Worm (Caenorhabditis elegans) whole organism, midembryonic: ENCODE data around the gene str-207.

Experiments used
- klf-2 ChIP-seq: fragments of 200-800 bp; sonication (Bioruptor generic); conservative IDR thresholded peaks from 2 replicates; pipeline ENCODE4 v1.3.6; 2022; ENCODE audit warnings: missing genetic modification reagents, missing genetic modification characterization, missing compliant biosample characterization
- tab-1 ChIP-seq: fragments of 200-800 bp; sonication (Bioruptor generic); IDR thresholded peaks from 2 replicates; pipeline ENCODE4 v1.3.6; 2022; ENCODE audit warnings: missing genetic modification characterization, missing compliant biosample characterization

DNA sequence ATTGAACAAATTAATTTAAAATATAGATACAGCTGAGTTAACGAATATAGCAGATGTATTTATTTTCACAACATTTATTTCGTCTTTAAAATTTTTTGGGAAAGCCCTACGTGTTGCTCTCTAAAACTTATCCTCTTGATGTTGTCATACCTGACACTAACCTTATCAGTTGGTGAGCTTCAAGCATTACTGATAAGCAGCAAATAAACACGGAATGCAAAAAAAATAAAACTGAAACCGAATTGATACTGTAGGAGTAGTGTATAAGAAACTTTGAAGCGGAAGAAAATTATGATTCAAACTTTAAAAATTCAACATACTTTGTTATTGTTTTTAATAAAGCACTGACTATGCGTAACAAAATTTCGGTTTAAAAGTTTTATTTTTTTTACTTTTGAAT is 16.4 kb upstream of the str-207 start:
- TF ChIP-seq tab-1 (GFP tag; lab: Robert Waterston, UW), result no peak
- no peak for TF ChIP-seq klf-2
